Worm (Caenorhabditis elegans) whole organism, early embryonic: ENCODE results near the gene T28A8.6.

Experiments
- B0310.2 ChIP-seq: sonication (generic microtip); optimal IDR thresholded peaks from 2 replicates; lab custom pipeline; 2016; ENCODE audit warnings: mild to moderate bottlenecking, missing genetic modification characterization, missing compliant biosample characterization
- F13C5.2 ChIP-seq: sonication (generic microtip); optimal IDR thresholded peaks from 2 replicates; lab custom pipeline; 2017; ENCODE audit warnings: mild to moderate bottlenecking, missing genetic modification characterization, inconsistent platforms, missing compliant biosample characterization
- aly-1 ChIP-seq: sonication (generic microtip); optimal IDR thresholded peaks from 2 replicates; lab custom pipeline; 2016; ENCODE audit warnings: missing genetic modification characterization, missing compliant biosample characterization
- ama-1 ChIP-seq: fragments of 150-350 bp; optimal IDR thresholded peaks from 2 replicates; lab custom pipeline; 2014
- ceh-13 ChIP-seq: fragments of 200-800 bp; sonication (Bioruptor generic); optimal IDR thresholded peaks from 2 replicates; lab custom pipeline; 2018; ENCODE audit warnings: mild to moderate bottlenecking, missing genetic modification characterization, missing compliant biosample characterization
- ceh-36 ChIP-seq: sonication (generic microtip); optimal IDR thresholded peaks from 2 replicates; lab custom pipeline; 2016; ENCODE audit warnings: missing genetic modification characterization, inconsistent platforms, missing compliant biosample characterization
- ets-7 ChIP-seq: sonication (generic microtip); optimal IDR thresholded peaks from 2 replicates; lab custom pipeline; 2016; ENCODE audit warnings: missing genotype, missing genetic modification characterization, missing compliant biosample characterization
- flt-1 ChIP-seq: fragments of 200-800 bp; sonication (Bioruptor generic); IDR thresholded peaks from 2 replicates; pipeline ENCODE4 v1.3.6; 2022; ENCODE audit warnings: missing genetic modification characterization, missing compliant biosample characterization
- hmbx-1 ChIP-seq: sonication (generic microtip); optimal IDR thresholded peaks from 2 replicates; lab custom pipeline; 2016; ENCODE audit warnings: mild to moderate bottlenecking, missing genetic modification characterization, missing compliant biosample characterization
- hmg-4 ChIP-seq: fragments of 200-800 bp; sonication (Bioruptor generic); optimal IDR thresholded peaks from 2 replicates; lab custom pipeline; 2018; ENCODE audit warnings: mild to moderate bottlenecking, missing genetic modification characterization, missing compliant biosample characterization
- pes-1 ChIP-seq: fragments of 200-800 bp; sonication (Bioruptor generic); IDR thresholded peaks from 2 replicates; pipeline ENCODE4 v1.3.6; 2022; ENCODE audit warnings: missing genetic modification reagents, missing genetic modification characterization, missing compliant biosample characterization
- scrt-1 ChIP-seq: fragments of 200-800 bp; sonication (Bioruptor generic); IDR thresholded peaks from 2 replicates; pipeline ENCODE4 v1.3.6; 2022; ENCODE audit warnings: missing genetic modification characterization, missing compliant biosample characterization
- sea-1 ChIP-seq: fragments of 200-800 bp; sonication (Bioruptor generic); conservative IDR thresholded peaks from 2 replicates; pipeline ENCODE4 v1.3.6; 2022; ENCODE audit warnings: missing genetic modification characterization, missing compliant biosample characterization
- tbx-11 ChIP-seq: fragments of 200-800 bp; sonication (Bioruptor generic); IDR thresholded peaks from 2 replicates; pipeline ENCODE4 v1.3.6; 2022; ENCODE audit warnings: missing genetic modification characterization, missing compliant biosample characterization
- tbx-37 ChIP-seq: fragments of 200-800 bp; sonication (Bioruptor generic); conservative IDR thresholded peaks from 2 replicates; pipeline ENCODE4 v1.3.6; 2022; ENCODE audit warnings: missing genetic modification reagents, missing genetic modification characterization, missing compliant biosample characterization
- tra-4 ChIP-seq: sonication (generic microtip); optimal IDR thresholded peaks from 2 replicates; lab custom pipeline; 2017; ENCODE audit warnings: missing genetic modification characterization, missing compliant biosample characterization

T28A8.6 gene

DNA sequence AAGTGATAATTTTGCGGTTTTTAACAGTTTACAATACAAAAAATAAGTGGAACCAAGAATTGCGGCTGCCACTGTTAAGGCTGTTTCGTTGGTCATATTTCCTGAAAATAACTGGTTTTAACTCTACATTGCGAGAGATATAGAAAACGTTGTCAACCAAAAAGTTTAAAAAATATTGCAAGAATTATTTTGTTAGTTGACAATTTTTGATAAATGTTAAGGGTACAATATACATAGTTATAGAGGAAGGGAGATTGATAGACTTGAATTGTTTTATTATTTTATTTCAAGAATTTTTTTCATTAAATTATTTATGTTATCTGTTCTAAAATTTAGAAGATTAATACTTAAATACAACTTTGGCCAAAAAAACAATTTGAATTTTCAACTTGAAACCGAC, 44.4 kb downstream of the T28A8.6 start, which contains the start of gene acs-5:
TSS of gene acs-5 (minus strand) at position 101 of the 400 bp plus-strand sequence.
- TF ChIP-seq F13C5.2 (tag; lab: Kevin White, UChicago) (no peak), hmbx-1 (tag; lab: Kevin White, UChicago) (no peak), tbx-37 (GFP tag; lab: Robert Waterston, UW) (no peak), B0310.2 (tag; lab: Kevin White, UChicago) (no peak), hmg-4 (GFP tag; lab: Kevin White, UChicago) (no peak), ets-7 (no peak), scrt-1 (GFP tag; lab: Robert Waterston, UW) (no peak), flt-1 (no peak), tbx-11 (no peak), ama-1 (lab: Kevin White, UChicago) (no peak), ceh-36 (tag; lab: Kevin White, UChicago) (no peak)

DNA sequence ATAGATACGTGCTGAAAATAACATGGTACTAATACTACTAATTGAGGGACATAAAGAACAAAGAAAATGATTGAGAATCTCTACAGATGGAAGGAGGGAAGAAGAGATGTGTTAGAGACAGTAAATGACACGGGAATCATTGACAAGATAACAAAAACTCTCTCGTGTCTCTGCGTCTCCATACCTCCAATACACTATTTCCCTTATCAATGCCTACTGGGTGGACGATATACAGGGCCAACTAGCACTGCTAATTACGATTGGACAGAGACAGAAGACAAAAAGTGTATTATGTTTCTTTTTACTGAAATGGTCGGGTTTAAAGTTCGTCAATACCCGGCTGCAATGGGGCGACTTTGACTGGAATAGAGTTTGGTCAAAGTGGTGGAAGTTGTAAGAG, 45.6 kb downstream of the T28A8.6 start:
- TF ChIP-seq ets-7 (no peak), pes-1 (no peak), scrt-1 (GFP tag; lab: Robert Waterston, UW) (no peak), ama-1 (lab: Kevin White, UChicago) (no peak), hmbx-1 (tag; lab: Kevin White, UChicago) (no peak), aly-1 (tag; lab: Kevin White, UChicago) (no peak), tra-4 (tag; lab: Kevin White, UChicago) (no peak), tbx-11 (no peak)

DNA sequence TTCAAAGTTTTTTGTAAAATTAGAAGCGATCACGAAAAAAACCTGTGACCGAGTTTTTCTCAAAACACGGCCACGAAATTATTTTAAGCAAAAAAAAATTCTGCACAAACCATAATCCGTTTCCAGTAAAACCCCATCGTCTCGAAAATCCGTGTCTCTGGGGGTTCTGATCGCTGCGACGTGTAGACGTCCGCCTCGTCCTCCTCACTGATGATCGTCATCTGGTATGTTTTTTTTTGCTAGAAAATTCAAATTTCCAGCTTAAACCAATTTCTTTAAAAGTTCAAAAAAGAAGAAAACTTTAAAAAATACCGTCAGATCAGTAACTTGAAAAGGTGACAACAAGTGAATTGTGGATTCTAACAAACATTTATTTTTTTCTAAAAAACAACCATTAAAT, 47.5 kb downstream of the T28A8.6 start, which contains the start of gene Y76A2B.4:
TSS of gene Y76A2B.4 (minus strand) at position 241 of the 400 bp plus-strand sequence.
- TF ChIP-seq F13C5.2 (tag; lab: Kevin White, UChicago) (no peak), tbx-37 (GFP tag; lab: Robert Waterston, UW) (no peak), hmbx-1 (tag; lab: Kevin White, UChicago) (no peak), aly-1 (tag; lab: Kevin White, UChicago) (no peak), tbx-11 (no peak), flt-1 (no peak), sea-1 (GFP tag; lab: Robert Waterston, UW) (no peak), ceh-13 (GFP tag; lab: Kevin White, UChicago) (no peak), hmg-4 (GFP tag; lab: Kevin White, UChicago) (no peak), B0310.2 (tag; lab: Kevin White, UChicago) (no peak), ama-1 (lab: Kevin White, UChicago) (no peak), ets-7 (no peak)

DNA sequence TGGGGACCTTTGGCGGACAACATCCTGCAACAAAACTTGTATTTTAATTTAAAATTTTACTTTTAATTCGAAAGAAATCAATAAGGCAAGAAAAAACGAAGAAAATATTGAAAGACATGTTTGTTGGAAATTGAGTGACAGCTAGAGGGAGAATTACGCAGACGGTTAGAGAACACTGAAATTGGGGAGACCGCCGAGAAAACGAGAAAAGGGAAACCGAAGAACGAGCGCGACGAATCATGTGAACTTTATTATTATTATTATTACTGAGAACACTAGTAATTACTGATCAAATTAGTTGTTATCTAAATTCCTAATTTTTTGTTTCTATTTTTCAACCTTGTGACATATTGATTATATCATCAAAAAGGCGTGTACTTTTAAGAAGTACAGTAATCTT, 50.0 kb downstream of the T28A8.6 start, which contains the start of gene mmad-1:
TSS of gene mmad-1 (minus strand) at position 24 of the 400 bp plus-strand sequence.
- TF ChIP-seq tbx-11 = no peak
- no peak for TF ChIP-seq aly-1 (tag; lab: Kevin White, UChicago)
- no peak for TF ChIP-seq scrt-1 (GFP tag; lab: Robert Waterston, UW)
- no peak for TF ChIP-seq ets-7
- TF ChIP-seq hmg-4 (GFP tag; lab: Kevin White, UChicago) = no peak
- no peak for TF ChIP-seq hmbx-1 (tag; lab: Kevin White, UChicago)
- no peak for TF ChIP-seq ceh-13 (GFP tag; lab: Kevin White, UChicago)
- TF ChIP-seq tra-4 (tag; lab: Kevin White, UChicago) = no peak

DNA sequence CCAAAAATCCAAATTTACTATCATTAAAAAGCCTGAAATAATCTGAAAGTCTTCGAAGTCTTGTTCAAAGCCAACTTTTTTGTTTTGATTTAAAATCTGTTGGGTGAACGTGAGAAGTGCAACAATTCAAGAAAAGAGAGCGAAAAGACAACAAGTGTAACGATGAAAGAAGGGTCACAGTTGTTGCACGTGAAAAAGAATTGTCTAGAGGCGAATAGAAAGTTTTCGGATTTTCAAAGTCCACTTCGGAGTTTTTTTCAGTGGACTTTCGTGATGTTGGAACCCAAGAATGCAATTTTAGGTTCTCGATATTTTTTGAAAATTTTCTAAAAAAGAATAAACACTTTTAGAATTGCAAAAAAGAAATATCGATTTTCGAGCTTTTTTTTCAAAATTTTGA, 51.0 kb downstream of the T28A8.6 start:
- TF ChIP-seq pes-1 (no peak), tra-4 (tag; lab: Kevin White, UChicago) (no peak), ama-1 (lab: Kevin White, UChicago) (no peak), ets-7 (no peak), scrt-1 (GFP tag; lab: Robert Waterston, UW) (no peak)
